Worm (Caenorhabditis elegans): Measurements from ENCODE around the gene K09D9.3.
A peak's percentile ranks its signal among the peaks of the same experiment; 100 is the strongest.

The K09D9.3 gene

ce11 chrV:4019188-4019587 is at the start of gene K09D9.3:
Gene K09D9.3 (plus strand): TSS chrV:4019488.
- TF ChIP-seq jun-1 (tag; optimal IDR thresholded peaks at IDR 0.05): no peak

DNA sequence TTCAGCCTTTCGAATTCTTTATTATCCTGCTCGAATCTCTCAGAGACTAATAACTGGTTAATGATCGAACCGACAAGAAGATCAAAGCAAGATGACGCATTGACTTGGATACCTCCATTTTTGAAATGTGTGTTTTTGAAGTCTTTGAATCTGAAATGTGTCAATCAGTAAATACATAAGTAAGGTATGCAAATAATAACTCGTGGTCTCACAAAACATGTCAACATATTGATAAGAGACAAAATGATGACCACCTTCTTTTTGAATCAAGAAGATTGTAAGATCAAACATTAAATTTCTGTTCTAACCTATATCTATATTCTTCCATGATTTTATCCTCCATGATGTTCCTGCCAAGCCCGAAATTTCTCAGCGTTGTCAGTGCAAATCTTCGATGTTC is 49.6 kb upstream of the K09D9.3 start:
- TF ChIP-seq mdl-1 (tag; optimal IDR thresholded peaks at IDR 0.05) (no peak), nhr-41 (GFP tag; IDR thresholded peaks at IDR 0.05) (no peak), D1046.2 (GFP tag; IDR thresholded peaks at IDR 0.05) (no peak), Y5F2A.4 (GFP tag; optimal IDR thresholded peaks at IDR 0.05) (no peak), snpc-4 (tag; optimal IDR thresholded peaks at IDR 0.05) (no peak), zag-1 (tag; optimal IDR thresholded peaks at IDR 0.05) (no peak), ztf-11 (tag; optimal IDR thresholded peaks at IDR 0.05) (no peak), saeg-2 (GFP tag; IDR thresholded peaks at IDR 0.05) (no peak), nhr-28 (tag; optimal IDR thresholded peaks at IDR 0.05) (peak; percentile 75), ceh-20 (GFP tag; IDR thresholded peaks at IDR 0.05) (no peak), rbr-2 (tag; optimal IDR thresholded peaks at IDR 0.05) (no peak), daf-16 (GFP tag; optimal IDR thresholded peaks at IDR 0.05) (no peak), daf-16 (tag; optimal IDR thresholded peaks at IDR 0.05) (peak; percentile 97), lin-39 (tag; optimal IDR thresholded peaks at IDR 0.05) (no peak), spr-1 (tag; optimal IDR thresholded peaks at IDR 0.05) (no peak), arid-1 (GFP tag; conservative IDR thresholded peaks at IDR 0.05) (no peak), dve-1 (tag; optimal IDR thresholded peaks at IDR 0.05; ENCODE audit: insufficient read depth) (peak; percentile 47), sdz-12 (GFP tag; optimal IDR thresholded peaks at IDR 0.05) (no peak), ama-1 (optimal IDR thresholded peaks at IDR 0.05) (no peak), ces-1 (GFP tag; optimal IDR thresholded peaks at IDR 0.05) (no peak), mxl-3 (GFP tag; optimal IDR thresholded peaks at IDR 0.05) (no peak), T20F7.1 (GFP tag; optimal IDR thresholded peaks at IDR 0.05) (no peak), R02D3.7 (tag; optimal IDR thresholded peaks at IDR 0.05) (no peak), tra-1 (GFP tag; IDR thresholded peaks at IDR 0.05) (no peak), pqm-1 (tag; optimal IDR thresholded peaks at IDR 0.05) (no peak), ceh-44 (GFP tag; IDR thresholded peaks at IDR 0.05) (no peak), mes-2 (tag; optimal IDR thresholded peaks at IDR 0.05; ENCODE audit: poor library complexity, severe bottlenecking) (no peak), nhr-76 (tag; optimal IDR thresholded peaks at IDR 0.05) (no peak), php-3 (GFP tag; IDR thresholded peaks at IDR 0.05) (no peak), lin-38 (GFP tag; IDR thresholded peaks at IDR 0.05) (no peak), lin-29 (GFP tag; IDR thresholded peaks at IDR 0.05) (no peak), nhr-77 (tag; optimal IDR thresholded peaks at IDR 0.05) (peak; percentile 67), unc-130 (GFP tag; optimal IDR thresholded peaks at IDR 0.05) (no peak), Y105C5A.15 (GFP tag; IDR thresholded peaks at IDR 0.05) (no peak), ceh-28 (tag; optimal IDR thresholded peaks at IDR 0.05) (no peak), nhr-111 (GFP tag; optimal IDR thresholded peaks at IDR 0.05) (no peak), gei-8 (GFP tag; optimal IDR thresholded peaks at IDR 0.05) (no peak), fos-1 (tag; optimal IDR thresholded peaks at IDR 0.05) (no peak), attf-4 (tag; optimal IDR thresholded peaks at IDR 0.05) (no peak), duxl-1 (tag; optimal IDR thresholded peaks at IDR 0.05; ENCODE audit: poor library complexity) (no peak), mxl-2 (GFP tag; conservative IDR thresholded peaks at IDR 0.05) (no peak), set-16 (GFP tag; IDR thresholded peaks at IDR 0.05) (no peak), spr-3 (GFP tag; optimal IDR thresholded peaks at IDR 0.05) (no peak), zfp-2 (tag; optimal IDR thresholded peaks at IDR 0.05) (no peak), daf-8 (GFP tag; IDR thresholded peaks at IDR 0.05) (no peak), dmd-6 (GFP tag; IDR thresholded peaks at IDR 0.05) (peak; percentile 61), lir-3 (tag; optimal IDR thresholded peaks at IDR 0.05) (no peak), ZK546.5 (tag; optimal IDR thresholded peaks at IDR 0.05) (no peak), unc-39 (tag; optimal IDR thresholded peaks at IDR 0.05) (no peak), hlh-11 (tag; optimal IDR thresholded peaks at IDR 0.05) (peak; percentile 23)
